Worm (Caenorhabditis elegans) whole organism, mixed stage, embryonic: ENCODE measurements around the gene str-28.

Source experiments
- M03D4.4 ChIP-seq: sonication (generic microtip); optimal IDR thresholded peaks from 2 replicates; lab custom pipeline; 2017; ENCODE audit warnings: mild to moderate bottlenecking, missing genetic modification characterization, missing compliant biosample characterization
- bed-3 ChIP-seq: fragments of 200-800 bp; sonication (Bioruptor generic); optimal IDR thresholded peaks from 3 replicates; lab custom pipeline; 2018; ENCODE audit warnings: mild to moderate bottlenecking, missing genetic modification characterization, moderate library complexity, missing compliant biosample characterization
- blmp-1 ChIP-seq: fragments of 150-350 bp; optimal IDR thresholded peaks from 2 replicates; lab custom pipeline; 2014; ENCODE audit warnings: missing biosample characterization, missing genetic modification characterization
- ceh-39 ChIP-seq: fragments of 150-350 bp; optimal IDR thresholded peaks from 2 replicates; lab custom pipeline; 2014; ENCODE audit warnings: missing biosample characterization, missing genetic modification characterization
- ceh-43 ChIP-seq: fragments of 200-800 bp; sonication (Bioruptor generic); optimal IDR thresholded peaks from 2 replicates; lab custom pipeline; 2018; ENCODE audit warnings: mild to moderate bottlenecking, missing genetic modification characterization, moderate library complexity, missing compliant biosample characterization
- ceh-83 ChIP-seq: fragments of 200-800 bp; sonication (Bioruptor generic); optimal IDR thresholded peaks from 2 replicates; lab custom pipeline; 2018; ENCODE audit warnings: mild to moderate bottlenecking, missing genetic modification characterization, missing compliant biosample characterization
- ces-1 ChIP-seq: fragments of 150-350 bp; optimal IDR thresholded peaks from 2 replicates; lab custom pipeline; 2014; ENCODE audit warnings: missing biosample characterization, missing genetic modification reagents, missing genetic modification characterization
- cnd-1 ChIP-seq: fragments of 200-800 bp; sonication (Bioruptor generic); optimal IDR thresholded peaks from 2 replicates; lab custom pipeline; 2018; ENCODE audit warnings: mild to moderate bottlenecking, missing genetic modification characterization, missing compliant biosample characterization
- drap-1 ChIP-seq: fragments of 200-800 bp; sonication (Bioruptor generic); optimal IDR thresholded peaks from 3 replicates; lab custom pipeline; 2018; ENCODE audit warnings: mild to moderate bottlenecking, missing genetic modification characterization, missing compliant biosample characterization
- elt-1 ChIP-seq: sonication (generic microtip); optimal IDR thresholded peaks from 2 replicates; lab custom pipeline; 2017; ENCODE audit warnings: missing genetic modification characterization, mild to moderate bottlenecking, missing compliant biosample characterization, antibody characterized with exemption, moderate library complexity, borderline replicate concordance; ENCODE audit not compliant: insufficient read depth
- elt-3 ChIP-seq: fragments of 150-350 bp; optimal IDR thresholded peaks from 2 replicates; lab custom pipeline; 2014; ENCODE audit warnings: missing biosample characterization, missing genetic modification characterization
- flh-1 ChIP-seq: fragments of 200-800 bp; sonication (Bioruptor generic); optimal IDR thresholded peaks from 2 replicates; lab custom pipeline; 2018; ENCODE audit warnings: mild to moderate bottlenecking, missing genetic modification characterization, moderate library complexity, missing compliant biosample characterization
- ham-2 ChIP-seq: fragments of 200-800 bp; sonication (Bioruptor generic); optimal IDR thresholded peaks from 2 replicates; lab custom pipeline; 2018; ENCODE audit warnings: mild to moderate bottlenecking, missing genetic modification characterization, missing compliant biosample characterization
- hlh-1 ChIP-seq: fragments of 150-350 bp; optimal IDR thresholded peaks from 2 replicates; lab custom pipeline; 2014; ENCODE audit warnings: missing biosample characterization, missing genetic modification reagents, missing genetic modification characterization
- lin-13 ChIP-seq: fragments of 150-350 bp; optimal IDR thresholded peaks from 2 replicates; lab custom pipeline; 2014; ENCODE audit warnings: missing biosample characterization, missing genetic modification characterization
- lin-32 ChIP-seq: fragments of 200-800 bp; sonication (Bioruptor generic); optimal IDR thresholded peaks from 2 replicates; lab custom pipeline; 2018; ENCODE audit warnings: mild to moderate bottlenecking, missing genetic modification characterization, missing compliant biosample characterization
- lsy-2 ChIP-seq: fragments of 150-350 bp; optimal IDR thresholded peaks from 2 replicates; lab custom pipeline; 2014; ENCODE audit warnings: missing biosample characterization, missing genetic modification characterization
- mab-5 ChIP-seq: fragments of 150-350 bp; optimal IDR thresholded peaks from 2 replicates; lab custom pipeline; 2014; ENCODE audit warnings: missing biosample characterization, missing genetic modification characterization
- mep-1 ChIP-seq: fragments of 150-350 bp; optimal IDR thresholded peaks from 2 replicates; lab custom pipeline; 2017; ENCODE audit warnings: missing biosample characterization, missing genetic modification reagents, missing genetic modification characterization, inconsistent platforms
- mls-2 ChIP-seq: sonication (generic microtip); optimal IDR thresholded peaks from 2 replicates; lab custom pipeline; 2016; ENCODE audit warnings: mild to moderate bottlenecking, missing genetic modification characterization, moderate library complexity, missing compliant biosample characterization
- nhr-12 ChIP-seq: fragments of 150-350 bp; optimal IDR thresholded peaks from 2 replicates; lab custom pipeline; 2014; ENCODE audit warnings: missing biosample characterization, missing genetic modification characterization
- nhr-2 ChIP-seq: fragments of 150-350 bp; optimal IDR thresholded peaks from 2 replicates; lab custom pipeline; 2014; ENCODE audit warnings: missing biosample characterization, missing genetic modification characterization
- nhr-237 ChIP-seq: fragments of 150-350 bp; optimal IDR thresholded peaks from 2 replicates; lab custom pipeline; 2014; ENCODE audit warnings: missing biosample characterization, missing genetic modification characterization
- nhr-28 ChIP-seq: fragments of 150-350 bp; optimal IDR thresholded peaks from 2 replicates; lab custom pipeline; 2014; ENCODE audit warnings: missing biosample characterization, missing genetic modification characterization
- nhr-76 ChIP-seq: sonication (generic microtip); optimal IDR thresholded peaks from 2 replicates; lab custom pipeline; 2017; ENCODE audit warnings: missing biosample characterization, missing genetic modification characterization
- pha-4 ChIP-seq: fragments of 150-350 bp; optimal IDR thresholded peaks from 2 replicates; lab custom pipeline; 2018; ENCODE audit warnings: missing biosample characterization, missing genetic modification reagents, missing genetic modification characterization
- sem-2 ChIP-seq: fragments of 200-800 bp; sonication (Bioruptor generic); optimal IDR thresholded peaks from 2 replicates; lab custom pipeline; 2018; ENCODE audit warnings: mild to moderate bottlenecking, missing genetic modification characterization, missing compliant biosample characterization
- snpc-4 ChIP-seq: fragments of 150-350 bp; optimal IDR thresholded peaks from 2 replicates; lab custom pipeline; 2014; ENCODE audit warnings: missing biosample characterization, missing genetic modification characterization
- sptf-1 ChIP-seq: sonication (generic microtip); optimal IDR thresholded peaks from 2 replicates; lab custom pipeline; 2017; ENCODE audit warnings: mild to moderate bottlenecking, missing genetic modification characterization, moderate library complexity, missing compliant biosample characterization
- tbx-8 ChIP-seq: fragments of 200-800 bp; sonication (Bioruptor generic); optimal IDR thresholded peaks from 2 replicates; lab custom pipeline; 2018; ENCODE audit warnings: mild to moderate bottlenecking, missing genetic modification characterization, moderate library complexity, missing compliant biosample characterization
- unc-120 ChIP-seq: sonication (generic microtip); optimal IDR thresholded peaks from 2 replicates; lab custom pipeline; 2017; ENCODE audit warnings: missing genetic modification characterization, missing compliant biosample characterization; ENCODE audit not compliant: poor library complexity, severe bottlenecking
- unc-39 ChIP-seq: fragments of 150-350 bp; optimal IDR thresholded peaks from 2 replicates; lab custom pipeline; 2014; ENCODE audit warnings: missing biosample characterization, missing genetic modification characterization
- unc-62 ChIP-seq: fragments of 150-350 bp; optimal IDR thresholded peaks from 2 replicates; lab custom pipeline; 2014; ENCODE audit warnings: missing biosample characterization, missing genetic modification reagents, missing genetic modification characterization
- zip-8 ChIP-seq: fragments of 150-350 bp; optimal IDR thresholded peaks from 2 replicates; lab custom pipeline; 2014; ENCODE audit warnings: missing biosample characterization, missing genetic modification characterization
- ztf-11 ChIP-seq: fragments of 150-350 bp; optimal IDR thresholded peaks from 2 replicates; lab custom pipeline; 2014; ENCODE audit warnings: missing biosample characterization, missing genetic modification characterization

str-28 gene

ce11 chrV:7478404-7478803, 5.7 kb upstream of the str-28 start, which contains the start of gene str-190:
Gene str-190 (minus strand): TSS chrV:7478504.
- TF ChIP-seq ztf-11 (tag; lab: Kevin White, UChicago): no peak
- TF ChIP-seq lin-13 (tag; lab: Kevin White, UChicago): no peak
- no peak for TF ChIP-seq hlh-1 (tag; lab: Kevin White, UChicago)
- no peak for TF ChIP-seq ceh-43 (GFP tag; lab: Kevin White, UChicago)
- TF ChIP-seq nhr-28 (tag; lab: Kevin White, UChicago): no peak
- TF ChIP-seq nhr-237 (tag; lab: Kevin White, UChicago): no peak
- TF ChIP-seq mep-1: no peak
- TF ChIP-seq lsy-2 (tag; lab: Kevin White, UChicago): no peak
- no peak for TF ChIP-seq drap-1
- TF ChIP-seq cnd-1: no peak
- no peak for TF ChIP-seq zip-8
- no peak for TF ChIP-seq unc-62 (GFP tag; lab: Kevin White, UChicago)
- no peak for TF ChIP-seq sem-2 (GFP tag; lab: Kevin White, UChicago)
- no peak for TF ChIP-seq ces-1 (GFP tag; lab: Kevin White, UChicago)
- no peak for TF ChIP-seq nhr-76
- no peak for TF ChIP-seq mab-5 (tag; lab: Kevin White, UChicago)
- TF ChIP-seq flh-1 (GFP tag; lab: Kevin White, UChicago): no peak
- no peak for TF ChIP-seq ceh-83 (GFP tag; lab: Kevin White, UChicago)

ce11 chrV:7476766-7477165, 4.1 kb upstream of the str-28 start, which contains the start of gene srh-125:
Gene srh-125 (minus strand): TSS chrV:7476866.
- TF ChIP-seq sem-2 (GFP tag; lab: Kevin White, UChicago) (no peak), snpc-4 (no peak), pha-4 (tag; lab: Kevin White, UChicago) (no peak), lin-13 (tag; lab: Kevin White, UChicago) (no peak), nhr-2 (tag; lab: Kevin White, UChicago) (no peak), ceh-39 (no peak), zip-8 (no peak), bed-3 (GFP tag; lab: Kevin White, UChicago) (no peak), nhr-28 (tag; lab: Kevin White, UChicago) (no peak), blmp-1 (no peak)

- no peak for TF ChIP-seq ces-1 (GFP tag; lab: Kevin White, UChicago)
- no peak for TF ChIP-seq flh-1 (GFP tag; lab: Kevin White, UChicago)
- no peak for TF ChIP-seq nhr-28 (tag; lab: Kevin White, UChicago)
- peak; percentile 54 for TF ChIP-seq lin-13 (tag; lab: Kevin White, UChicago)
- no peak for TF ChIP-seq unc-62 (GFP tag; lab: Kevin White, UChicago)
- TF ChIP-seq ham-2 (GFP tag; lab: Kevin White, UChicago): no peak
- no peak for TF ChIP-seq hlh-1 (tag; lab: Kevin White, UChicago)
- no peak for TF ChIP-seq ztf-11 (tag; lab: Kevin White, UChicago)
- no peak for TF ChIP-seq bed-3 (GFP tag; lab: Kevin White, UChicago)
- TF ChIP-seq mab-5 (tag; lab: Kevin White, UChicago): no peak
- no peak for TF ChIP-seq cnd-1
- no peak for TF ChIP-seq snpc-4
- peak; percentile 31 for TF ChIP-seq nhr-237 (tag; lab: Kevin White, UChicago)
- TF ChIP-seq pha-4 (tag; lab: Kevin White, UChicago): peak; percentile 44
- TF ChIP-seq nhr-2 (tag; lab: Kevin White, UChicago): no peak
- no peak for TF ChIP-seq elt-3 (tag; lab: Kevin White, UChicago)
- TF ChIP-seq M03D4.4 (tag; lab: Kevin White, UChicago): peak; percentile 37
- TF ChIP-seq tbx-8: no peak
- no peak for TF ChIP-seq ceh-83 (GFP tag; lab: Kevin White, UChicago)
- TF ChIP-seq nhr-76: no peak
- TF ChIP-seq sem-2 (GFP tag; lab: Kevin White, UChicago): no peak
- TF ChIP-seq lin-32 (GFP tag; lab: Kevin White, UChicago): no peak
- TF ChIP-seq nhr-12 (tag; lab: Kevin White, UChicago): no peak
- TF ChIP-seq elt-1 (tag; lab: Kevin White, UChicago): no peak
- TF ChIP-seq unc-120 (tag; lab: Kevin White, UChicago): peak; percentile 98
- TF ChIP-seq blmp-1: no peak
- peak; percentile 45 for TF ChIP-seq sptf-1 (tag; lab: Kevin White, UChicago)
- no peak for TF ChIP-seq ceh-43 (GFP tag; lab: Kevin White, UChicago)
- peak; percentile 59 for TF ChIP-seq mep-1
- no peak for TF ChIP-seq ceh-39
- no peak for TF ChIP-seq zip-8
- no peak for TF ChIP-seq mls-2
- peak; percentile 58 for TF ChIP-seq lsy-2 (tag; lab: Kevin White, UChicago)
- TF ChIP-seq drap-1: no peak
- no peak for TF ChIP-seq unc-39 (tag; lab: Kevin White, UChicago)
Observed at ce11 chrV:7465509-7465908, 7.2 kb downstream of the str-28 start, which contains the start of gene F25E5.1. Gene F25E5.1 (plus strand): TSS chrV:7465884.
